Worm (Caenorhabditis elegans): Measurements from ENCODE around the gene F21C10.19.

DNA sequence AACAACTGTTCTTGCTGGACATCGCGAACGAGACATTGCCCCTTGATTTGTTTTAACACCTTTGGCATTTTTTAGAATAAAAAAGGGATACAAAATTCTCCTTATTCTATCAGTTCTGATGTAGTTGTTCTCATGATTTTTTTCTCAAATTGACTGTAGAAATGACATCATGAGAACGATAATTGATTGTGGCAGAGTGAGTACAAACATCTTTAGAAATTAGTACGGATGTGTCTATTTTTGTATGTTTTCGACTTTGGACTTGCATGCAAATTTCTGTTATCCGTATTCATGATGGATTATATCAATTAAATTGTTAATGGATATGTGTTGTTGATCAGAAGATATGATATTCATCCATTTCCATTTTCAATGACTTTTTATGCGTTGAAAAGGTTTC lies 17.3 kb downstream of the F21C10.19 start:
- TF ChIP-seq nhr-10 (tag; optimal IDR thresholded peaks at IDR 0.05) = no peak
- TF ChIP-seq pqm-1 (tag; optimal IDR thresholded peaks at IDR 0.05) = no peak
- TF ChIP-seq zag-1 (tag; optimal IDR thresholded peaks at IDR 0.05) = no peak
- no peak for TF ChIP-seq egl-27 (tag; optimal IDR thresholded peaks at IDR 0.05)
- TF ChIP-seq snpc-1.2 (GFP tag; IDR thresholded peaks at IDR 0.05) = no peak
- no peak for TF ChIP-seq F37D6.2 (tag; optimal IDR thresholded peaks at IDR 0.05)
- TF ChIP-seq fkh-10 (GFP tag; optimal IDR thresholded peaks at IDR 0.05) = no peak
- TF ChIP-seq ceh-82 (tag; optimal IDR thresholded peaks at IDR 0.05) = no peak
- no peak for TF ChIP-seq zfp-2 (tag; optimal IDR thresholded peaks at IDR 0.05)
- TF ChIP-seq ces-1 (GFP tag; optimal IDR thresholded peaks at IDR 0.05) = no peak
- TF ChIP-seq nhr-25 (tag; optimal IDR thresholded peaks at IDR 0.05; ENCODE audit: borderline replicate concordance, insufficient read depth) = no peak
